Worm (Caenorhabditis elegans) whole organism, mixed stage, embryonic: ENCODE measurements around the gene lin-42.

Experiments
- mab-5 ChIP-seq: fragments of 150-350 bp; optimal IDR thresholded peaks from 2 replicates; lab custom pipeline; 2014; ENCODE audit warnings: missing biosample characterization, missing genetic modification characterization
- mep-1 ChIP-seq: fragments of 150-350 bp; optimal IDR thresholded peaks from 2 replicates; lab custom pipeline; 2017; ENCODE audit warnings: missing biosample characterization, missing genetic modification reagents, missing genetic modification characterization, inconsistent platforms
- mls-2 ChIP-seq: sonication (generic microtip); optimal IDR thresholded peaks from 2 replicates; lab custom pipeline; 2016; ENCODE audit warnings: mild to moderate bottlenecking, missing genetic modification characterization, moderate library complexity, missing compliant biosample characterization
- pha-4 ChIP-seq: fragments of 150-350 bp; optimal IDR thresholded peaks from 2 replicates; lab custom pipeline; 2018; ENCODE audit warnings: missing biosample characterization, missing genetic modification reagents, missing genetic modification characterization
- snpc-4 ChIP-seq: fragments of 150-350 bp; optimal IDR thresholded peaks from 2 replicates; lab custom pipeline; 2014; ENCODE audit warnings: missing biosample characterization, missing genetic modification characterization
- zip-8 ChIP-seq: fragments of 150-350 bp; optimal IDR thresholded peaks from 2 replicates; lab custom pipeline; 2014; ENCODE audit warnings: missing biosample characterization, missing genetic modification characterization

DNA sequence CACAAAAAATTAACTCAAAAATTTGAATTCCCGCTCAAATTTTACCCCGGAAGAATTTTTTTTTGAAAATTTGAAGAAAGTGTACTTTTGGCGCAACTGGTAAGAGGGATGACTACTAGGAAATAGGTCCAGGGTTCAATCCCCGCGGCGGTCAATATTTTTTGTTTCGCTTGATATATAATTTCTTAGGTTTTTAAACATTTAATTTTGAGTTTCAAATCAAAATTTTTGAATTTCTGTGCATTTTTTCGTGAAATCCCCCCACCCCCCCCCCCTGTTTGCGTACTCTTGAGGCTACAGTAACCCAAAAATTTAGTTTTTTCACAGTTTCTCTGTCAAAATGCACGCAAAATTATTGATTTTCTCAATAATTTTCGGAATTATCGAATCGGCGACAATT, 46.0 kb upstream of the lin-42 start, which contains the start of gene Y57G7A.1:
- TF ChIP-seq zip-8 (tag; lab: Kevin White, UChicago): no peak
- no peak for TF ChIP-seq snpc-4 (tag; lab: Kevin White, UChicago)
- no peak for TF ChIP-seq mab-5
- no peak for TF ChIP-seq mls-2 (tag; lab: Kevin White, UChicago)
- TF ChIP-seq pha-4 (tag; lab: Kevin White, UChicago): no peak
- no peak for TF ChIP-seq mep-1
